Fruit fly (Drosophila melanogaster) whole organism, prepupa: ENCODE measurements around the gene Saf6.
A peak's percentile ranks its signal among the peaks of the same experiment; 100 is the strongest.

Experiments used
- Blimp-1 ChIP-seq: fragments of 200-800 bp; sonication (Bioruptor generic); optimal IDR thresholded peaks from 3 replicates; lab custom pipeline; 2017; ENCODE audit warnings: missing biosample characterization, missing genetic modification characterization, mild to moderate bottlenecking, moderate library complexity, missing genetic modification reagents
- CG10631 ChIP-seq: fragments of 200-800 bp; sonication (Bioruptor generic); optimal IDR thresholded peaks from 2 replicates; lab custom pipeline; 2016; ENCODE audit warnings: missing biosample characterization, missing genetic modification characterization
- CG10669 ChIP-seq: fragments of 200-800 bp; sonication (Bioruptor generic); optimal IDR thresholded peaks from 3 replicates; lab custom pipeline; 2018; ENCODE audit warnings: missing biosample characterization, mild to moderate bottlenecking, missing genetic modification characterization, moderate library complexity
- CG11902 ChIP-seq: fragments of 200-800 bp; sonication (Bioruptor generic); optimal IDR thresholded peaks from 3 replicates; lab custom pipeline; 2016; ENCODE audit warnings: missing biosample characterization, missing genetic modification characterization
- CG15336 ChIP-seq: fragments of 200-800 bp; sonication (Bioruptor generic); IDR thresholded peaks from 2 replicates; pipeline ENCODE4 v1.3.6; 2022; ENCODE audit warnings: missing biosample characterization, missing genetic modification characterization
- CG16779 ChIP-seq: fragments of 200-800 bp; sonication (Bioruptor generic); optimal IDR thresholded peaks from 3 replicates; lab custom pipeline; 2017; ENCODE audit warnings: missing biosample characterization, mild to moderate bottlenecking, missing genetic modification characterization
- CG3032 ChIP-seq: fragments of 200-800 bp; optimal IDR thresholded peaks from 2 replicates; lab custom pipeline; 2019; ENCODE audit warnings: missing biosample characterization, mild to moderate bottlenecking, missing genetic modification characterization, moderate library complexity
- CG32006 ChIP-seq: fragments of 200-800 bp; sonication (Bioruptor generic); optimal IDR thresholded peaks from 3 replicates; lab custom pipeline; 2017; ENCODE audit warnings: missing biosample characterization, mild to moderate bottlenecking, missing genetic modification characterization
- CG4318 ChIP-seq: fragments of 200-800 bp; sonication (Bioruptor generic); optimal IDR thresholded peaks from 3 replicates; lab custom pipeline; 2017; ENCODE audit warnings: missing biosample characterization, mild to moderate bottlenecking, missing genetic modification characterization
- CG6163 ChIP-seq: fragments of 200-800 bp; sonication (Bioruptor generic); IDR thresholded peaks from 3 replicates; pipeline ENCODE4 v1.3.6; 2022; ENCODE audit warnings: missing biosample characterization, missing genetic modification characterization
- CG6808 ChIP-seq: fragments of 200-800 bp; sonication (Bioruptor generic); optimal IDR thresholded peaks from 3 replicates; lab custom pipeline; 2017; ENCODE audit warnings: missing biosample characterization, missing genetic modification characterization, mild to moderate bottlenecking, moderate library complexity, missing genetic modification reagents
- CG7368 ChIP-seq: fragments of 200-800 bp; sonication (Bioruptor generic); optimal IDR thresholded peaks from 3 replicates; lab custom pipeline; 2016; ENCODE audit warnings: missing biosample characterization, missing genetic modification characterization
- CG8119 ChIP-seq: fragments of 200-800 bp; sonication (Bioruptor generic); IDR thresholded peaks from 3 replicates; pipeline ENCODE4 v1.3.6; 2022; ENCODE audit warnings: missing biosample characterization, missing genetic modification characterization
- CG8319 ChIP-seq: fragments of 200-800 bp; sonication (Bioruptor generic); optimal IDR thresholded peaks from 3 replicates; lab custom pipeline; 2016; ENCODE audit warnings: missing biosample characterization, missing genetic modification characterization
- CG8632 ChIP-seq: fragments of 200-800 bp; sonication (Bioruptor generic); optimal IDR thresholded peaks from 3 replicates; lab custom pipeline; 2016; ENCODE audit warnings: missing biosample characterization, missing genetic modification characterization
- CG9139 ChIP-seq: fragments of 200-800 bp; sonication (Bioruptor generic); optimal IDR thresholded peaks from 3 replicates; lab custom pipeline; 2017; ENCODE audit warnings: missing biosample characterization, mild to moderate bottlenecking, missing genetic modification characterization
- Eip78C ChIP-seq: fragments of 200-800 bp; sonication (Bioruptor generic); peaks from one replicate; lab custom pipeline; 2016; ENCODE audit warnings: missing biosample characterization, missing genetic modification characterization
- Ets21C ChIP-seq: fragments of 200-800 bp; sonication (Bioruptor generic); optimal IDR thresholded peaks from 3 replicates; lab custom pipeline; 2016; ENCODE audit warnings: missing biosample characterization, missing genetic modification characterization
- Ets96B ChIP-seq: fragments of 200-800 bp; optimal IDR thresholded peaks from 2 replicates; lab custom pipeline; 2019; ENCODE audit warnings: missing biosample characterization, mild to moderate bottlenecking, missing genetic modification characterization, moderate library complexity
- Gug ChIP-seq: fragments of 200-800 bp; sonication (Bioruptor generic); IDR thresholded peaks from 2 replicates; pipeline ENCODE4 v1.3.6; 2022; ENCODE audit warnings: missing biosample characterization, missing genetic modification characterization
- Hr38 ChIP-seq: sonication (Bioruptor generic); optimal IDR thresholded peaks from 2 replicates; lab custom pipeline; 2016; ENCODE audit warnings: missing biosample characterization, missing genetic modification characterization
- Hr39 ChIP-seq: fragments of 200-800 bp; sonication (Bioruptor generic); optimal IDR thresholded peaks from 2 replicates; lab custom pipeline; 2016; ENCODE audit warnings: missing biosample characterization, missing genetic modification characterization
- Hr4 ChIP-seq: fragments of 200-800 bp; sonication (Bioruptor generic); optimal IDR thresholded peaks from 3 replicates; lab custom pipeline; 2016; ENCODE audit warnings: missing biosample characterization, missing genetic modification characterization
- Lpt ChIP-seq: fragments of 200-800 bp; sonication (Bioruptor generic); optimal IDR thresholded peaks from 3 replicates; lab custom pipeline; 2016; ENCODE audit warnings: missing biosample characterization, missing genetic modification characterization
- Smox ChIP-seq: fragments of 200-800 bp; sonication (Bioruptor generic); optimal IDR thresholded peaks from 3 replicates; lab custom pipeline; 2016; ENCODE audit warnings: missing biosample characterization, missing genetic modification characterization
- Sox102F ChIP-seq: fragments of 200-800 bp; sonication (Bioruptor generic); optimal IDR thresholded peaks from 2 replicates; lab custom pipeline; 2016; ENCODE audit warnings: missing biosample characterization, mild to moderate bottlenecking, missing genetic modification characterization
- Sox14 ChIP-seq: fragments of 200-800 bp; sonication (Bioruptor generic); optimal IDR thresholded peaks from 3 replicates; lab custom pipeline; 2016; ENCODE audit warnings: missing biosample characterization, missing genetic modification characterization
- Sox15 ChIP-seq: fragments of 200-800 bp; sonication (Bioruptor generic); optimal IDR thresholded peaks from 3 replicates; lab custom pipeline; 2016; ENCODE audit warnings: missing biosample characterization, missing genetic modification characterization
- cyc ChIP-seq: fragments of 200-800 bp; sonication (Bioruptor generic); optimal IDR thresholded peaks from 3 replicates; lab custom pipeline; 2016; ENCODE audit warnings: missing biosample characterization, missing genetic modification characterization
- dac ChIP-seq: fragments of 200-800 bp; sonication (Bioruptor generic); optimal IDR thresholded peaks from 2 replicates; lab custom pipeline; 2017; ENCODE audit warnings: missing biosample characterization, mild to moderate bottlenecking, missing genetic modification characterization
- dsx ChIP-seq: fragments of 200-800 bp; optimal IDR thresholded peaks from 3 replicates; lab custom pipeline; 2019; ENCODE audit warnings: missing biosample characterization, mild to moderate bottlenecking, missing genetic modification characterization, moderate library complexity; ENCODE audit not compliant: poor library complexity, severe bottlenecking
- eg ChIP-seq: fragments of 200-800 bp; sonication (Bioruptor generic); IDR thresholded peaks from 3 replicates; pipeline ENCODE4 v1.3.6; 2022; ENCODE audit warnings: missing biosample characterization, missing genetic modification characterization
- esn ChIP-seq: fragments of 200-800 bp; sonication (Bioruptor generic); optimal IDR thresholded peaks from 2 replicates; lab custom pipeline; 2016; ENCODE audit warnings: missing biosample characterization, mild to moderate bottlenecking, missing genetic modification characterization, moderate library complexity
- fd59A ChIP-seq: fragments of 200-800 bp; sonication (Bioruptor generic); optimal IDR thresholded peaks from 2 replicates; lab custom pipeline; 2017; ENCODE audit warnings: missing biosample characterization, mild to moderate bottlenecking, missing genetic modification characterization, missing genetic modification reagents
- fd85E ChIP-seq: fragments of 200-800 bp; sonication (Bioruptor generic); optimal IDR thresholded peaks from 3 replicates; lab custom pipeline; 2016; ENCODE audit warnings: missing biosample characterization, missing genetic modification characterization
- fkh ChIP-seq: fragments of 200-800 bp; sonication (Bioruptor generic); optimal IDR thresholded peaks from 3 replicates; lab custom pipeline; 2017; ENCODE audit warnings: missing biosample characterization, mild to moderate bottlenecking, missing genetic modification characterization, moderate library complexity
- net ChIP-seq: fragments of 200-800 bp; sonication (Bioruptor generic); optimal IDR thresholded peaks from 3 replicates; lab custom pipeline; 2016; ENCODE audit warnings: missing biosample characterization, missing genetic modification characterization
- pdm3 ChIP-seq: fragments of 200-800 bp; sonication (Bioruptor generic); optimal IDR thresholded peaks from 3 replicates; lab custom pipeline; 2016; ENCODE audit warnings: missing biosample characterization, missing genetic modification characterization
- salr ChIP-seq, 2 experiments: fragments of 200-800 bp; sonication (Bioruptor generic); optimal IDR thresholded peaks; 3 replicates each; lab custom pipeline; 2016 to 2018; ENCODE audit warnings: missing biosample characterization in 2 of 2, missing genetic modification characterization in 2 of 2, mild to moderate bottlenecking in 1 of 2
- ss ChIP-seq, 2 experiments: fragments of 200-800 bp; sonication (Bioruptor generic); optimal IDR thresholded peaks; 2 replicates in 1 of 2; 3 replicates in 1 of 2; lab custom pipeline; 2017 to 2018; ENCODE audit warnings: mild to moderate bottlenecking in 2 of 2, missing biosample characterization in 2 of 2, missing genetic modification characterization in 2 of 2, moderate library complexity in 1 of 2
- svp ChIP-seq: fragments of 200-800 bp; sonication (Bioruptor generic); peaks from one replicate; lab custom pipeline; 2016; ENCODE audit warnings: missing biosample characterization, missing genetic modification characterization
- topi ChIP-seq: fragments of 200-800 bp; sonication (Bioruptor generic); optimal IDR thresholded peaks from 3 replicates; lab custom pipeline; 2016; ENCODE audit warnings: missing biosample characterization, missing genetic modification characterization
- vri ChIP-seq: fragments of 200-800 bp; sonication (Bioruptor generic); optimal IDR thresholded peaks from 3 replicates; lab custom pipeline; 2016; ENCODE audit warnings: missing biosample characterization, mild to moderate bottlenecking, missing genetic modification characterization

Gene Saf6

DNA sequence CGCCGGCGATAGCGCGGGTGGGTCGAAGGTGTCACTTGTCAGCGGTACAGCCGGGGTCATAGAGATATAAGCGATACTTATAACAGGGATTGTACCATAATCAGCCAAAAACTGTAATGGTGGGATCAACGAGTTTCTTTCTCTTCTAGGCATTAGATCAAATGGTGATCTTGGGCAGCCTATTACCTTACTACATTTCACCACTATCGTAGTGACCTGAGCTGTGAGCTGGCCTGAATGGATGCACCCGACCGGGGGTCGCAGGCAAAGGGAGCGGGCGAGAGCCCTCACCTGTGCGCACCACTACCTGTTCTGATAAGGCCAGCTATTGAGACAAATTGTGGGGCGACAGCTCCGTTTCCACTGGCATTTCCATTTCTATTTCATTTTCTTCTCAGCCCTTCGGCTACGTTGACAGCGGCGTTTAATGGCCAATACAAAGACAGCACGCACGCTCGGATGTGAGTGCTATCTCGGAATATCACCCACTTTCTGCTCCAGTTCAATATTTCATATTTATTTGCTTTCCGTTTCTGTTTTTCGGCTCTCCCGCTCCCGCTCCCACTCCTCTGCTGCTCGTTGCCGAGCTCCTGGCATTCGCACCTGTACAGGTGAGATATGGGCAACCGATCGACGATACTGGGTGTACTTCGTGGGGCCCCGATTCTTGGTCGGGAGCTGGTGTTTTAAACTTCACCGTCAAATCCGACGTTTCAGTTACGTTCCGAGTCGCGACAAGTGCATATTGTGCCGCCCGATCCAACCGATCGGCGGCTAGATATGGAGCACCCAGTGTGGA lies 41.1 kb upstream of the Saf6 start (continued):
- TF ChIP-seq Hr39 (GFP tag; lab: Kevin White, UChicago) = peak; percentile 40
- TF ChIP-seq CG6808 = no peak
- TF ChIP-seq dac (GFP tag; lab: Kevin White, UChicago) = no peak
- TF ChIP-seq CG11902 (GFP tag; lab: Kevin White, UChicago) = peak; percentile 47
- TF ChIP-seq Hr38 (GFP tag; lab: Kevin White, UChicago) = no peak
- TF ChIP-seq net = peak; percentile 5
- peak; percentile 81 for TF ChIP-seq Eip78C (GFP tag; lab: Kevin White, UChicago)
- TF ChIP-seq CG10669 (GFP tag; lab: Kevin White, UChicago) = no peak
- TF ChIP-seq cyc (GFP tag; lab: Kevin White, UChicago) = peak; percentile 16
- TF ChIP-seq Ets96B (tag; lab: Kevin White, UChicago) = peak; percentile 36
- TF ChIP-seq CG9139 (GFP tag; lab: Kevin White, UChicago) = no peak
- peak; percentile 4 for TF ChIP-seq CG8319
- no peak for TF ChIP-seq Smox
- TF ChIP-seq Blimp-1 (GFP tag; lab: Kevin White, UChicago) = no peak
- TF ChIP-seq fd59A (GFP tag; lab: Kevin White, UChicago) = no peak
- no peak for TF ChIP-seq ss (GFP tag; optimal IDR thresholded peaks at IDR 0.05; lab: Kevin White, UChicago)
- TF ChIP-seq Ets21C (GFP tag; lab: Kevin White, UChicago) = no peak
- TF ChIP-seq svp = peak; percentile 91
- TF ChIP-seq fd85E (GFP tag; lab: Kevin White, UChicago) = no peak

DNA sequence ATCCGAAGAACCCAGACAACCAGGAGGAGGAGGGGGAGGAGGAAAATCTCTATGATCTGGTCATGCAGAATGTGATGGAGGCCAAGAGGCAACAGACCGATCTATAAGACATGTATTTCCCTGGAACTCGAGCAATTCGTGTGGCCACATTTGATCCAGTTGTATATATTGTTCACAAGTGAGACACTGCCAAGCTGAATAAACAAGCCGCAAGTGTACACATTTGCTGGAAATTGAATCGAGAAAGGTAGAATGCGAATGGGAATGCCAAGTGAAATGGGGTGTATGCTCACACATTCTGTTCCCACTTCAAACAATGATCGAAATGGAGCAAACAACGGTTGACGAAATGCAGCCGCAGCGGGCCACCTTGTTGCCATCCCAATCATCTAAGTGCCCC lies 40.3 kb upstream of the Saf6 start:
- TF ChIP-seq Sox102F (GFP tag; lab: Kevin White, UChicago) (no peak), dsx (GFP tag; lab: Kevin White, UChicago) (no peak), fkh (GFP tag; lab: Kevin White, UChicago) (peak; percentile 83)

dm6 chr2L:855052-855547 lies 39.4 kb upstream of the Saf6 start, which contains the start of gene CG13949:
Gene CG13949 (plus strand): TSS chr2L:855337.
- TF ChIP-seq svp (peak; percentile 74), pdm3 (GFP tag; lab: Kevin White, UChicago) (peak; percentile 63), Blimp-1 (GFP tag; lab: Kevin White, UChicago) (no peak), Sox15 (GFP tag; lab: Kevin White, UChicago) (no peak), Ets21C (GFP tag; lab: Kevin White, UChicago) (no peak), Hr39 (GFP tag; lab: Kevin White, UChicago) (peak; percentile 46), CG4318 (GFP tag; lab: Kevin White, UChicago) (no peak), Sox102F (GFP tag; lab: Kevin White, UChicago) (no peak), CG10669 (GFP tag; lab: Kevin White, UChicago) (no peak), ss (GFP tag; optimal IDR thresholded peaks at IDR 0.05; lab: Kevin White, UChicago) (no peak), vri (GFP tag; lab: Kevin White, UChicago) (no peak), CG10631 (GFP tag; lab: Kevin White, UChicago) (peak; percentile 46), dsx (GFP tag; lab: Kevin White, UChicago) (no peak), Sox14 (peak; percentile 58), dac (GFP tag; lab: Kevin White, UChicago) (no peak), Gug (GFP tag; lab: Robert Waterston, UW) (0 out of 2 replicates have a peak, but pooled peaks have one; percentile 25), CG8632 (GFP tag; lab: Kevin White, UChicago) (no peak), CG3032 (tag; lab: Kevin White, UChicago) (peak; percentile 17), eg (GFP tag; lab: Robert Waterston, UW) (peak; percentile 57), net (no peak), CG6163 (GFP tag; lab: Robert Waterston, UW) (peak; percentile 75), CG7368 (no peak), CG6808 (no peak), Hr38 (GFP tag; lab: Kevin White, UChicago) (no peak), fd85E (GFP tag; lab: Kevin White, UChicago) (no peak), topi (GFP tag; lab: Kevin White, UChicago) (peak; percentile 34), Smox (peak; percentile 51), Lpt (GFP tag; lab: Kevin White, UChicago) (no peak), CG15336 (peak; percentile 49), CG8119 (peak; percentile 47; the same call in 2 of the 3 replicates), CG32006 (GFP tag; lab: Kevin White, UChicago) (peak; percentile 35), Ets96B (tag; lab: Kevin White, UChicago) (peak; percentile 8), Hr4 (GFP tag; lab: Kevin White, UChicago) (peak; percentile 73), esn (GFP tag; lab: Kevin White, UChicago) (peak; percentile 63), CG16779 (tag; lab: Kevin White, UChicago) (no peak), salr (GFP tag; optimal IDR thresholded peaks at IDR 0.05; lab: Kevin White, UChicago) (no peak), fd59A (GFP tag; lab: Kevin White, UChicago) (no peak)
